Worm (Caenorhabditis elegans): Measurements from ENCODE around the gene shc-2.

Gene shc-2

DNA sequence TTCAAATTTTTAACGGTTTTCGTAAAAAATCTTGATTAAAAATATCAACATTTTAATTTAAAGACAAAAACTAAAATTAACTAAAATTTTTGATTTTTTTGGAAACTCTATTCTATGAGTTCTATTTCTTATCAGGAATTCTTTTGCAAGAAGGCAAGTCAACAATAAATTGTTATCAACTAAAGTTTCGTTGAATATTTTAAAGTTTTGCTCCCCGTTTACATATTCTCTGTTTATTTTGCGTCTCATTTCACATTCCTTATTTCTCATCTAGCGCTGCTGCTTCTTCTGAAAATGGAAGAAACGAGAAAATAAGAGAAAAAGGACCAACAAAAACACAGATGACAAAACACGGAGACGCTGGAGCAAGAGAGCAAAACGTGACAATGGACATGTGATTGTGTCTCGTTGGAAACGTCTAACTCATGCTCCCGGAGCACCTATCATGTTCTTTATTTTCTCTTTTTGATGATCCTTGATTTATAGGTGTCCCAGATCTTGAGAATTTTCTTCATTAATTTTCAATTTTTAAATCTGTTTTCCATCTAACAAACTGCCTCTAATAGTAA is 51.6 kb downstream of the shc-2 start:
- TF ChIP-seq hnd-1 (tag; optimal IDR thresholded peaks at IDR 0.05), result no peak
- TF ChIP-seq tra-4 (tag; optimal IDR thresholded peaks at IDR 0.05), result no peak
- no peak for TF ChIP-seq pes-1 (GFP tag; IDR thresholded peaks at IDR 0.05)
- TF ChIP-seq scrt-1 (GFP tag; IDR thresholded peaks at IDR 0.05), result no peak
- no peak for TF ChIP-seq B0310.2 (tag; optimal IDR thresholded peaks at IDR 0.05)
- no peak for TF ChIP-seq ceh-13 (GFP tag; optimal IDR thresholded peaks at IDR 0.05)
- no peak for TF ChIP-seq ceh-36 (tag; optimal IDR thresholded peaks at IDR 0.05)
- TF ChIP-seq ets-7 (tag; optimal IDR thresholded peaks at IDR 0.05), result no peak
- no peak for TF ChIP-seq aly-1 (tag; optimal IDR thresholded peaks at IDR 0.05)
- TF ChIP-seq F13C5.2 (tag; optimal IDR thresholded peaks at IDR 0.05), result no peak
- TF ChIP-seq hmbx-1 (tag; optimal IDR thresholded peaks at IDR 0.05), result no peak
- no peak for TF ChIP-seq hmg-4 (GFP tag; optimal IDR thresholded peaks at IDR 0.05)
- no peak for TF ChIP-seq flt-1 (GFP tag; IDR thresholded peaks at IDR 0.05)

DNA sequence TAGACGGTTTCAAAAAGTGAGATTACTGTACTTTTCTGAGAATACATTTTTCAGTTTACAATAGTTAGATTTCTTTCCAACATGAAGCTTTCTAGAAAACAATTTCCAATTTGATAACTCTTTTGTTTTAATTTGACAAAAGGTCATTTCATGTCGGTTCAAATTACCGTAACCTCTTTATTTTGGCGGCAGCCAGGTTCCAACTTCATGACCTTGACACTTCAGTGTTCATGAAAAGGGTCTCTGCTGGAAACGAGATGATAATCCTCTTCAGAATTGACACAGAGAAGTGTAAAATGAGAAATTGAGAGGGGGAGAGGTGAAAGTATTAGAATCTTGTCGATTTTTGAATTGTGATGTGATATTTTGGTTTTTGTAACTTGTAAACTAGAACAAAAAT is 52.6 kb downstream of the shc-2 start:
- no peak for TF ChIP-seq flt-1 (GFP tag; IDR thresholded peaks at IDR 0.05)
- no peak for TF ChIP-seq sea-1 (GFP tag; conservative IDR thresholded peaks at IDR 0.05)
- TF ChIP-seq ceh-13 (GFP tag; optimal IDR thresholded peaks at IDR 0.05), result no peak
- no peak for TF ChIP-seq aly-1 (tag; optimal IDR thresholded peaks at IDR 0.05)
- no peak for TF ChIP-seq hmg-4 (GFP tag; optimal IDR thresholded peaks at IDR 0.05)
- TF ChIP-seq F13C5.2 (tag; optimal IDR thresholded peaks at IDR 0.05), result no peak
- TF ChIP-seq pes-1 (GFP tag; IDR thresholded peaks at IDR 0.05), result no peak
- no peak for TF ChIP-seq tbx-37 (GFP tag; conservative IDR thresholded peaks at IDR 0.05)
- TF ChIP-seq tbx-11 (GFP tag; IDR thresholded peaks at IDR 0.05), result no peak
- no peak for TF ChIP-seq hnd-1 (tag; optimal IDR thresholded peaks at IDR 0.05)
- TF ChIP-seq B0310.2 (tag; optimal IDR thresholded peaks at IDR 0.05), result no peak
- TF ChIP-seq tra-4 (tag; optimal IDR thresholded peaks at IDR 0.05), result no peak
- no peak for TF ChIP-seq ceh-36 (tag; optimal IDR thresholded peaks at IDR 0.05)
- TF ChIP-seq ama-1 (optimal IDR thresholded peaks at IDR 0.05), result no peak
- TF ChIP-seq scrt-1 (GFP tag; IDR thresholded peaks at IDR 0.05), result no peak
- no peak for TF ChIP-seq ets-7 (tag; optimal IDR thresholded peaks at IDR 0.05)
- no peak for TF ChIP-seq hmbx-1 (tag; optimal IDR thresholded peaks at IDR 0.05)

DNA sequence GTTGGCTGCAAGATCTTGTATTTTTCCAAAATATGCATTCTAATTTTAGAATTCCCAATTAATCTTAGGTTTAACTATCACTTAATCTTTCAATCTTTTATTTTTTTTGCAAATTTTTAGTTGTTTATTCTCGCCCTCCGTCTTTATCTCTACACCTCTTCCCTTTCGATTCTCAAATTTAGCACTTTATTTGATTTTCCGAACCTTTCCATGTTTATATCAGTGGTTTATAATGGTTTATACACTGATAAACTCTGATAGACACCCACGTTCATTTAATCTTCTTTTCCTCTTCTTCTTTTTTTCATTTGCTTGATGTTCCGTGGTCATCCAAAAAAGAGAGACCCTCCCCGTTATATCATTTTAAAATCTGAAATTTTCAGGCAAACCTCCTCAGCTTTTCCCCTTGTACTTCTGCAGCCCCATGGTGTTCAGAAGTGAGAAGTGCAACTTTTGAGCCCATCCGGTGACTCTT is 53.5 kb downstream of the shc-2 start, which contains the start of the genes nsy-1 and F59A6.13:
Gene nsy-1, plus strand, starts transcription at position 377 of the 475 bp plus-strand sequence.
Gene F59A6.13, plus strand, starts transcription at position 425 of the 475 bp plus-strand sequence.
- TF ChIP-seq tra-4 (tag; optimal IDR thresholded peaks at IDR 0.05) (no peak), B0310.2 (tag; optimal IDR thresholded peaks at IDR 0.05) (no peak), ceh-13 (GFP tag; optimal IDR thresholded peaks at IDR 0.05) (no peak), aly-1 (tag; optimal IDR thresholded peaks at IDR 0.05) (no peak), tbx-37 (GFP tag; conservative IDR thresholded peaks at IDR 0.05) (no peak), pes-1 (GFP tag; IDR thresholded peaks at IDR 0.05) (no peak), ceh-36 (tag; optimal IDR thresholded peaks at IDR 0.05) (no peak)

DNA sequence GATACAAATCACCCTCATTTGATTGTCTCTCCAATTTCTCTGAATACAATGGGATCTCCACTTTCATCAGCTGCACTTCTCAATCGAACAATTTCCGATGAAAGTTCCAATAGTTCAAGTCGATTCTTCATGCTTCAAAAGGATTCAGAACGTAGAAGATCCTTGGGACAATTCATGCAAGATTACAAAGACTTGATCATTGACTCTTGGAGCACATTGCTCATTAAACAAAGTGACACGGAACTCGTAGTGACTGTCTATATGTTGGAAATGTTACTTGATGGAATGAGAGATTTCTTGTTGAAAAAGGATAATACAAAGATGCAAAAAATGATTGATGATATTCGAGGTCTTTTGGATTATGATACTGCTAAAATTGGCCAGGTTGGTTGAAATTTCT is 59.0 kb downstream of the shc-2 start:
- TF ChIP-seq ceh-13 (GFP tag; optimal IDR thresholded peaks at IDR 0.05), result no peak
- TF ChIP-seq tbx-11 (GFP tag; IDR thresholded peaks at IDR 0.05), result no peak
- TF ChIP-seq ceh-36 (tag; optimal IDR thresholded peaks at IDR 0.05), result no peak

DNA sequence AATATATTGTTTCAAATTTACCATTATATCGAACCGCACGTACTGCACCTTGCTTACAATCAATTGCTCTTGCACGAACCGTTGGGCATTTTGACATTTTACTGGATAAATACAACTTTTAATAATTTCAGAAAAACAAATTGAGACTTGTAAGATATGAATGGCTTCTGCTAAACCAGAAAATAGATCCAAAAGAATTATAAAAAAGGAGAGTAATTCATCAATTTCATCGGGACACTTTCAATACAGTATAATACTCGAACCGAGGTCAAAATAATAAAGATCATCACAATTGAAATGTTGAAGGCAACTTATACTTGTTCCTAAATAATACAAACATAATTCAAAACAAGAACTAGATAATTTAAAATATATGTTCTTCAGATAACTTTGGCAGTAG is 62.6 kb downstream of the shc-2 start, which contains the start of gene wdr-83:
Gene wdr-83, minus strand, starts transcription at position 101 of the 400 bp plus-strand sequence.
- TF ChIP-seq tra-4 (tag; optimal IDR thresholded peaks at IDR 0.05) (no peak), flt-1 (GFP tag; IDR thresholded peaks at IDR 0.05) (no peak), aly-1 (tag; optimal IDR thresholded peaks at IDR 0.05) (no peak), tbx-11 (GFP tag; IDR thresholded peaks at IDR 0.05) (no peak), F13C5.2 (tag; optimal IDR thresholded peaks at IDR 0.05) (no peak), hnd-1 (tag; optimal IDR thresholded peaks at IDR 0.05) (no peak), hmg-4 (GFP tag; optimal IDR thresholded peaks at IDR 0.05) (no peak), ceh-13 (GFP tag; optimal IDR thresholded peaks at IDR 0.05) (no peak), sea-1 (GFP tag; conservative IDR thresholded peaks at IDR 0.05) (no peak), ama-1 (optimal IDR thresholded peaks at IDR 0.05) (no peak), B0310.2 (tag; optimal IDR thresholded peaks at IDR 0.05) (no peak), ceh-36 (tag; optimal IDR thresholded peaks at IDR 0.05) (no peak), hmbx-1 (tag; optimal IDR thresholded peaks at IDR 0.05) (no peak), tbx-37 (GFP tag; conservative IDR thresholded peaks at IDR 0.05) (no peak), ets-7 (tag; optimal IDR thresholded peaks at IDR 0.05) (no peak), pes-1 (GFP tag; IDR thresholded peaks at IDR 0.05) (no peak)

DNA sequence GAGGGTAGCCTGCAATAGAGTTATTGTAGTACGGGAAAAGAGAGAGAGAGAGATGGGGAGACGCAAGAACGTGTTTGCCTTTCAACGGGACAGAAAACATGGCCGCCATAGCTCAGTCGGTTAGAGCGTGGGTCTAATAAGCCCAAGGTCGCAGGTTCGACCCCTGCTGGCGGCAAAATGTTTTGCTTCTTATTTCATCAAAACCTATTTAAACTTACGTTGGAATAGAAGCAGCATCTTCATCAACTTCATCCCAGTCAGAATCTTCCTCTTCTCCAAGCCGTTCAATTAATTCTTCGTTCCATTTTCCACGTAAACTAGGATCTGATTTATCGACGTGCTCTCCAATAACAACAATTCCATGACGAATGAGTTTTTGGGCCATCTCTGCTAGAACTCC is 63.7 kb downstream of the shc-2 start:
- peak; percentile 95 for TF ChIP-seq scrt-1 (GFP tag; IDR thresholded peaks at IDR 0.05)
- TF ChIP-seq hmbx-1 (tag; optimal IDR thresholded peaks at IDR 0.05), result peak; percentile 83
- TF ChIP-seq aly-1 (tag; optimal IDR thresholded peaks at IDR 0.05), result peak; percentile 96
- peak; percentile 74 for TF ChIP-seq ama-1 (optimal IDR thresholded peaks at IDR 0.05)
- peak; percentile 96 for TF ChIP-seq pes-1 (GFP tag; IDR thresholded peaks at IDR 0.05)
- TF ChIP-seq F13C5.2 (tag; optimal IDR thresholded peaks at IDR 0.05), result peak; percentile 97
- TF ChIP-seq B0310.2 (tag; optimal IDR thresholded peaks at IDR 0.05), result peak; percentile 94
- TF ChIP-seq tbx-37 (GFP tag; conservative IDR thresholded peaks at IDR 0.05), result peak; percentile 94
- TF ChIP-seq hmg-4 (GFP tag; optimal IDR thresholded peaks at IDR 0.05), result peak; percentile 98
- peak; percentile 91 for TF ChIP-seq flt-1 (GFP tag; IDR thresholded peaks at IDR 0.05)
- peak; percentile 77 for TF ChIP-seq ceh-13 (GFP tag; optimal IDR thresholded peaks at IDR 0.05)
- peak; percentile 79 for TF ChIP-seq hnd-1 (tag; optimal IDR thresholded peaks at IDR 0.05)
- TF ChIP-seq sea-1 (GFP tag; conservative IDR thresholded peaks at IDR 0.05), result peak; percentile 92
- peak; percentile 91 for TF ChIP-seq ets-7 (tag; optimal IDR thresholded peaks at IDR 0.05)
- TF ChIP-seq tra-4 (tag; optimal IDR thresholded peaks at IDR 0.05), result peak; percentile 81
- TF ChIP-seq ceh-36 (tag; optimal IDR thresholded peaks at IDR 0.05), result peak; percentile 92
- peak; percentile 94 for TF ChIP-seq tbx-11 (GFP tag; IDR thresholded peaks at IDR 0.05)

DNA sequence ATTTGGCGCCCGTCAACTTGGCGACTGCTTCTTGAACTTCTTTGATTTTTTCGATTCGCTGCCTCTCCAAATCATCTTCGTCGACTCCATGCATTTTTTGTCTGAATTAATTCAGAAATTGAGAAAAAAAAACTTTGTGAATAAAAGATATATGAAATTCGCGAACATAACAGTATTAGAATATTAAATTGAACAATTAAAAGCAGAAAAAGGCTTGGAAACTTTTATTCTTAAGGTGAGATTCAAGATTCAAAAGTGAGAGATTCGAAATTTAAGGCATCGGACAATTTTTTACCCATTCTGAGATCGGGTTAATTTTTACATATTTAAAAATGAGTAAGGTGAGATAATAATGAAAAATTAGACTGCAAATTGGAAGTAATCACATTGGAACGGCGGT is 65.0 kb downstream of the shc-2 start, which contains the start of gene F33G12.3:
Gene F33G12.3, minus strand, starts transcription at position 101 of the 400 bp plus-strand sequence.
- no peak for TF ChIP-seq aly-1 (tag; optimal IDR thresholded peaks at IDR 0.05)
- no peak for TF ChIP-seq F13C5.2 (tag; optimal IDR thresholded peaks at IDR 0.05)
- TF ChIP-seq ama-1 (optimal IDR thresholded peaks at IDR 0.05), result no peak
- TF ChIP-seq hnd-1 (tag; optimal IDR thresholded peaks at IDR 0.05), result no peak
- TF ChIP-seq ceh-13 (GFP tag; optimal IDR thresholded peaks at IDR 0.05), result no peak
- TF ChIP-seq hmg-4 (GFP tag; optimal IDR thresholded peaks at IDR 0.05), result no peak
- no peak for TF ChIP-seq ets-7 (tag; optimal IDR thresholded peaks at IDR 0.05)
- TF ChIP-seq tra-4 (tag; optimal IDR thresholded peaks at IDR 0.05), result no peak
- TF ChIP-seq tbx-37 (GFP tag; conservative IDR thresholded peaks at IDR 0.05), result no peak
- no peak for TF ChIP-seq ceh-36 (tag; optimal IDR thresholded peaks at IDR 0.05)
- TF ChIP-seq scrt-1 (GFP tag; IDR thresholded peaks at IDR 0.05), result no peak
- TF ChIP-seq hmbx-1 (tag; optimal IDR thresholded peaks at IDR 0.05), result no peak
- TF ChIP-seq tbx-11 (GFP tag; IDR thresholded peaks at IDR 0.05), result no peak
- no peak for TF ChIP-seq sea-1 (GFP tag; conservative IDR thresholded peaks at IDR 0.05)
- no peak for TF ChIP-seq flt-1 (GFP tag; IDR thresholded peaks at IDR 0.05)

Data from whole organism, early embryonic.